Worm (Caenorhabditis elegans): ENCODE results near the gene atg-3.
"Not testable (repeated sequence)": the region's sequence is repeated elsewhere in the genome, so short reads cannot be mapped to it uniquely, and the experiment has no call there.

The atg-3 gene

ce11 chrIV:1046996-1047395 is 36.7 kb downstream of the atg-3 start:
- no peak for TF ChIP-seq ztf-4 (tag; optimal IDR thresholded peaks at IDR 0.05)
- no peak for TF ChIP-seq C04F5.9 (tag; optimal IDR thresholded peaks at IDR 0.05)
- no peak for TF ChIP-seq nhr-12 (tag; optimal IDR thresholded peaks at IDR 0.05)
- TF ChIP-seq swsn-7 (tag; optimal IDR thresholded peaks at IDR 0.05): no peak
- TF ChIP-seq vab-15 (tag; optimal IDR thresholded peaks at IDR 0.05): no peak
- TF ChIP-seq mef-2 (tag; optimal IDR thresholded peaks at IDR 0.05): no peak
- TF ChIP-seq lin-14 (GFP tag; optimal IDR thresholded peaks at IDR 0.05): no peak
- no peak for TF ChIP-seq dsc-1 (tag; optimal IDR thresholded peaks at IDR 0.05)
- no peak for TF ChIP-seq nhr-84 (tag; optimal IDR thresholded peaks at IDR 0.05)
- no peak for TF ChIP-seq lin-15B (tag; optimal IDR thresholded peaks at IDR 0.05)

ce11 chrIV:1051636-1052133 is 41.4 kb downstream of the atg-3 start, which contains the start of gene Y55F3AM.21:
Gene Y55F3AM.21 (minus strand): TSS chrIV:1051686.
- not testable (repeated sequence) for TF ChIP-seq tbx-2 (tag; optimal IDR thresholded peaks at IDR 0.05); unc-98 (GFP tag; IDR thresholded peaks at IDR 0.05); unc-30 (tag; optimal IDR thresholded peaks at IDR 0.05)

ce11 chrIV:1053989-1054388 is 43.7 kb downstream of the atg-3 start:
- no peak for TF ChIP-seq efl-1 (optimal IDR thresholded peaks at IDR 0.05)
- peak in 1 of 2 experiments; percentile 10 for TF ChIP-seq efl-1 (GFP tag; optimal IDR thresholded peaks at IDR 0.05 in 1 of 2)
- TF ChIP-seq C04F5.9 (tag; optimal IDR thresholded peaks at IDR 0.05): no peak

ce11 chrIV:1054736-1055135 is 44.4 kb downstream of the atg-3 start, which contains the start of gene dcap-1:
Gene dcap-1 (minus strand): TSS chrIV:1054794.
- no peak for TF ChIP-seq fos-1 (tag; optimal IDR thresholded peaks at IDR 0.05)
- peak; percentile 29 for TF ChIP-seq tbx-2 (tag; optimal IDR thresholded peaks at IDR 0.05)
- no peak for TF ChIP-seq alr-1 (tag; optimal IDR thresholded peaks at IDR 0.05; ENCODE audit: borderline replicate concordance)
- no peak for TF ChIP-seq ama-1 (optimal IDR thresholded peaks at IDR 0.05)
- peak in 2 of 3 experiments; percentile 36 to 53 for TF ChIP-seq ceh-82 (tag; optimal IDR thresholded peaks at IDR 0.05)
- TF ChIP-seq vab-15 (tag; optimal IDR thresholded peaks at IDR 0.05): no peak
- TF ChIP-seq grh-1 (GFP tag; IDR thresholded peaks at IDR 0.05): no peak
- no peak for TF ChIP-seq efl-3 (GFP tag; optimal IDR thresholded peaks at IDR 0.05)
- no peak for TF ChIP-seq nhr-12 (tag; optimal IDR thresholded peaks at IDR 0.05)
- TF ChIP-seq lsy-2 (tag; optimal IDR thresholded peaks at IDR 0.05): peak; percentile 49 to 69
- peak; percentile 45 for TF ChIP-seq C04F5.9 (tag; optimal IDR thresholded peaks at IDR 0.05)
- peak; percentile 7 for TF ChIP-seq aly-2 (tag; optimal IDR thresholded peaks at IDR 0.05)
- TF ChIP-seq nhr-47 (tag; optimal IDR thresholded peaks at IDR 0.05): peak; percentile 51
- TF ChIP-seq lin-39 (tag; optimal IDR thresholded peaks at IDR 0.05): no peak
- peak; percentile 48 to 63 for TF ChIP-seq efl-1 (optimal IDR thresholded peaks at IDR 0.05)
- peak; percentile 60 to 91 for TF ChIP-seq efl-1 (GFP tag; optimal IDR thresholded peaks at IDR 0.05 in 1 of 2)
- no peak for TF ChIP-seq nhr-76 (tag; optimal IDR thresholded peaks at IDR 0.05)
- TF ChIP-seq tlp-1 (tag; optimal IDR thresholded peaks at IDR 0.05): no peak
- no peak for TF ChIP-seq lin-13 (GFP tag; optimal IDR thresholded peaks at IDR 0.05)
- no peak for TF ChIP-seq hlh-17 (GFP tag; optimal IDR thresholded peaks at IDR 0.05; ENCODE audit: borderline replicate concordance)
- TF ChIP-seq C34B4.2 (tag; optimal IDR thresholded peaks at IDR 0.05): no peak
- peak; percentile 31 for TF ChIP-seq swsn-7 (tag; optimal IDR thresholded peaks at IDR 0.05)
- TF ChIP-seq nhr-237 (tag; optimal IDR thresholded peaks at IDR 0.05): no peak
- TF ChIP-seq hlh-4 (tag; optimal IDR thresholded peaks at IDR 0.05): no peak
- no peak for TF ChIP-seq mdl-1 (tag; optimal IDR thresholded peaks at IDR 0.05)
- TF ChIP-seq zip-4 (GFP tag; optimal IDR thresholded peaks at IDR 0.05): no peak
- no peak for TF ChIP-seq aha-1 (tag; optimal IDR thresholded peaks at IDR 0.05)
- TF ChIP-seq ztf-4 (tag; optimal IDR thresholded peaks at IDR 0.05): no peak
- TF ChIP-seq nhr-19 (GFP tag; conservative IDR thresholded peaks at IDR 0.05): 0 out of 2 replicates have a peak, but pooled peaks have one; percentile 20
- no peak for TF ChIP-seq lir-3 (tag; optimal IDR thresholded peaks at IDR 0.05; ENCODE audit: poor library complexity)
- TF ChIP-seq sup-37 (GFP tag; optimal IDR thresholded peaks at IDR 0.05): no peak
- TF ChIP-seq nhr-11 (tag; optimal IDR thresholded peaks at IDR 0.05): no peak
- peak; percentile 6 for TF ChIP-seq rnt-1 (tag; optimal IDR thresholded peaks at IDR 0.05)
- TF ChIP-seq nhr-77 (tag; optimal IDR thresholded peaks at IDR 0.05): no peak
- TF ChIP-seq unc-62 (GFP tag; optimal IDR thresholded peaks at IDR 0.05): no peak
- TF ChIP-seq ces-1 (GFP tag; optimal IDR thresholded peaks at IDR 0.05): no peak
- no peak for TF ChIP-seq lin-14 (GFP tag; optimal IDR thresholded peaks at IDR 0.05)
- no peak for TF ChIP-seq mef-2 (tag; optimal IDR thresholded peaks at IDR 0.05)
- TF ChIP-seq nhr-28 (tag; optimal IDR thresholded peaks at IDR 0.05): no peak
- no peak for TF ChIP-seq ets-5 (GFP tag; IDR thresholded peaks at IDR 0.05)
- TF ChIP-seq nhr-90 (tag; optimal IDR thresholded peaks at IDR 0.05; ENCODE audit: poor library complexity): no peak

Data from whole organism, L1 larva.